Worm (Caenorhabditis elegans): ENCODE results near the gene F46E10.2.

ce11 chrV:6559105-6559504 lies 38.9 kb downstream of the F46E10.2 start, which contains the start of gene spp-26:
- TF ChIP-seq cog-1 (tag; optimal IDR thresholded peaks at IDR 0.05) (no peak), T22C8.4 (GFP tag; IDR thresholded peaks at IDR 0.05) (no peak), med-1 (GFP tag; optimal IDR thresholded peaks at IDR 0.05; ENCODE audit: insufficient read depth) (no peak), ztf-29 (GFP tag; IDR thresholded peaks at IDR 0.05) (no peak), ztf-23 (GFP tag; IDR thresholded peaks at IDR 0.05) (no peak)

Measured in whole organism, midembryonic.